Fruit fly (Drosophila melanogaster) whole organism, pupa: ENCODE data around the gene CG4338.

Experiments
- CG17806 ChIP-seq: fragments of 200-800 bp; sonication (Bioruptor generic); optimal IDR thresholded peaks from 2 replicates; lab custom pipeline; 2018; ENCODE audit warnings: missing biosample characterization, mild to moderate bottlenecking, missing genetic modification characterization, moderate library complexity
- CG9948 ChIP-seq: fragments of 200-800 bp; sonication (Bioruptor generic); optimal IDR thresholded peaks from 2 replicates; lab custom pipeline; 2018; ENCODE audit warnings: missing biosample characterization, mild to moderate bottlenecking, missing genetic modification characterization, moderate library complexity

DNA sequence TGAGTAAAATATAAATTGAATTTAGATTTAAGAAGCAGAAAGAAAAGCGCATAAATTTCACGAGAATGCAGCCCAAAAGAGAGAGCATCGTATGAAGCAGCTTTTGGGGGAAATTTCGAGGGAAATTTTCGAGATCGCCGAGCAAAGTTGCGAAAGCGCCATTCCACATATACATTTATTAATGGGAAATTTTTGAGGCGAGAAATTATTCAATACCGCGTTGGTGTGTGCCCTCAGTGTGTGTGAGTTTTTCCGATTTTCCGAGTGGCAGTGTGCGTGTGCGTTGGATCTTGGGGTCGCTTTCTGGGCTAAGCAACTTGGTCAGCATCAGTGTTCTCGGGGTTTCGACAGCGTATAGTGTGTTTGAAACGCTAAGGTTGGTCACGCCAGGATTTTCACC lies 34.6 kb downstream of the CG4338 start, which contains the start of gene Tm2:
- TF ChIP-seq CG9948: no peak
- no peak for TF ChIP-seq CG17806 (tag; lab: Kevin White, UChicago)
